Fruit fly (Drosophila melanogaster) whole organism, embryonic: ENCODE measurements around the gene CG6788.

ENCODE experiments used
- Bgb ChIP-seq: fragments of 200-800 bp; sonication (Bioruptor generic); IDR thresholded peaks from 2 replicates; pipeline ENCODE4 v1.3.6; 2022; ENCODE audit warnings: missing biosample characterization, missing genetic modification characterization; ENCODE audit not compliant: partially characterized antibody
- CG3281 ChIP-seq: fragments of 200-800 bp; sonication (Bioruptor generic); optimal IDR thresholded peaks from 3 replicates; lab custom pipeline; 2017; ENCODE audit warnings: missing biosample characterization, mild to moderate bottlenecking, missing genetic modification characterization
- CG6272 ChIP-seq: fragments of 200-800 bp; sonication (Bioruptor generic); IDR thresholded peaks from 2 replicates; pipeline ENCODE4 v1.3.6; 2022; ENCODE audit warnings: missing biosample characterization, missing genetic modification characterization
- jumu ChIP-seq: fragments of 200-800 bp; sonication (Bioruptor generic); optimal IDR thresholded peaks from 3 replicates; lab custom pipeline; 2016; ENCODE audit warnings: missing biosample characterization, missing genetic modification characterization
- psq ChIP-seq: fragments of 200-800 bp; sonication (Bioruptor generic); optimal IDR thresholded peaks from 2 replicates; lab custom pipeline; 2017; ENCODE audit warnings: missing biosample characterization, missing genetic modification characterization
- wek ChIP-seq: fragments of 200-800 bp; sonication (Bioruptor generic); optimal IDR thresholded peaks from 3 replicates; lab custom pipeline; 2018; ENCODE audit warnings: missing biosample characterization, mild to moderate bottlenecking, missing genetic modification characterization, moderate library complexity

- no peak for TF ChIP-seq wek
- no peak for TF ChIP-seq jumu (GFP tag; lab: Kevin White, UChicago)
- TF ChIP-seq CG3281 = no peak
- TF ChIP-seq CG6272 = no peak
- no peak for TF ChIP-seq Bgb (GFP tag; lab: Robert Waterston, UW)
- TF ChIP-seq psq = no peak
These were observed 9.3 kb upstream of the CG6788 start for dm6 chrX:17878632-17879033.
